Worm (Caenorhabditis elegans): Measurements from ENCODE around the gene K04F1.9.

DNA sequence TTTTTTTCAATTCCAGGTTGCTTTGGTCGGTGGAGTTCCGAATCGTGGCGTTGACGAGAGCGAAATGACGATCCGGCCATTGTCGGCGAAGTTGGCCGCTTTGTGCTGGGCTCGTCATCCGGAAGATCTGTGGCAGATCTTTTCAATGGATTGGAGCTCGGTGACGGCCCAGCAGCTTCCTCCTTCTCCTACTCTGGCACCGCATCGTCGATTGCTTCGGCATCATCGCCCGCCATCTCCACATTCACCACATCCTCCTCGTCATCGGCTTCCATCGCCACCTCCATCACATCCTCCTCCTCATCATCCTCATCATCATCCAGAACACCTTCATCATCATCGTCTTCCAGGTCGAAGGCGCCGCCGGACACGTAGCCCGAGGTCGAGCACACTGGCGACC is 33.4 kb downstream of the K04F1.9 start:
- TF ChIP-seq lim-7 (GFP tag; IDR thresholded peaks at IDR 0.05): no peak
- TF ChIP-seq zag-1 (tag; optimal IDR thresholded peaks at IDR 0.05): no peak
- TF ChIP-seq snpc-4 (tag; optimal IDR thresholded peaks at IDR 0.05): no peak

Measured in whole organism, L4 larva.